Worm (Caenorhabditis elegans): Measurements from ENCODE around the gene F56D2.2.

F56D2.2 gene

DNA sequence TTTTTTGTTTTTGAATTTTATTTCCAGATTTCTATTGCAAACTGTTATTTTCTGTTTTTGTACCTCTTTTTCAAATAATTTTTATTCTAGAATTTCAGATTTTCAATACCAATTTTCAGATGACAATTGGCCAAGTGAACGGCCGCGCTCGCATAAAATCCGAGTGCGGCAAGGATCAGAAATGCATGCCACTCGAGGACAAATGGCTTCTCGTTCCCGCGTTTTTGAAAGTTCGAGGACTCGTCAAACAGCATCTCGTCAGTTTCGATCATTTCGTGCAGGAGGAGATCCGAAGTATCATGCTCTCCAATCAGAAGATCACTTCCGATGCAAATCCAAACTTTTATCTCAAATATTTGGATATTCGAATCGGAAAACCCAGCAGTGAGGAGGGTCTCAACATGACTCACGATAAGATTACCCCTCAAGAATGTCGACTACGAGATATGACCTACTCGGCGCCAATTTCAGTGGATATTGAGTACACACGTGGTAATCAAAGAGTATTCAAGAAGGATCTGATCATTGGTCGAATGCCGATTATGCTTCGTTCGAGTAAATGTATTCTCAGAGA, 29.7 kb upstream of the F56D2.2 start, which contains the start of gene rpc-2 (continued):
- TF ChIP-seq T07F8.4 (tag; optimal IDR thresholded peaks at IDR 0.05) (no peak), lin-40 (tag; optimal IDR thresholded peaks at IDR 0.05) (no peak), atf-7 (tag; optimal IDR thresholded peaks at IDR 0.05) (peak; percentile 44), die-1 (tag; optimal IDR thresholded peaks at IDR 0.05) (no peak), ceh-27 (GFP tag; optimal IDR thresholded peaks at IDR 0.05) (no peak), F57A8.1 (GFP tag; optimal IDR thresholded peaks at IDR 0.05) (no peak), dpff-1 (tag; optimal IDR thresholded peaks at IDR 0.05) (peak; percentile 74), ama-1 (optimal IDR thresholded peaks at IDR 0.05) (peak; percentile 52), ama-1 (GFP tag; optimal IDR thresholded peaks at IDR 0.05) (no peak), mes-4 (tag; optimal IDR thresholded peaks at IDR 0.05) (no peak), fkh-3 (tag; optimal IDR thresholded peaks at IDR 0.05) (peak; percentile 32), tbx-9 (tag; optimal IDR thresholded peaks at IDR 0.05; ENCODE audit: borderline replicate concordance) (no peak), F10E7.11 (tag; optimal IDR thresholded peaks at IDR 0.05) (peak; percentile 18), ceh-58 (GFP tag; IDR thresholded peaks at IDR 0.05) (no peak), B0336.3 (GFP tag; IDR thresholded peaks at IDR 0.05) (peak; percentile 63; the same call in 1 of the 2 replicates), ekl-4 (GFP tag; IDR thresholded peaks at IDR 0.05) (peak; percentile 51), attf-5 (GFP tag; optimal IDR thresholded peaks at IDR 0.05) (no peak), cebp-1 (GFP tag; IDR thresholded peaks at IDR 0.05) (no peak), cebp-1 (tag; optimal IDR thresholded peaks at IDR 0.05) (peak; percentile 55), nfyb-1 (GFP tag; IDR thresholded peaks at IDR 0.05) (no peak), hlh-12 (tag; optimal IDR thresholded peaks at IDR 0.05) (no peak), dox-1 (GFP tag; IDR thresholded peaks at IDR 0.05) (0 out of 2 replicates have a peak, but pooled peaks have one; percentile 15), mxl-1 (tag; optimal IDR thresholded peaks at IDR 0.05) (no peak), athp-1 (tag; optimal IDR thresholded peaks at IDR 0.05) (peak; percentile 70), ceh-40 (GFP tag; IDR thresholded peaks at IDR 0.05) (no peak), F37B4.10 (GFP tag; IDR thresholded peaks at IDR 0.05) (no peak), aptf-2 (GFP tag; conservative IDR thresholded peaks at IDR 0.05) (no peak), ztf-25 (GFP tag; IDR thresholded peaks at IDR 0.05) (no peak), C06A6.2 (GFP tag; conservative IDR thresholded peaks at IDR 0.05) (0 out of 2 replicates have a peak, but pooled peaks have one; percentile 39), ZK185.1 (tag; optimal IDR thresholded peaks at IDR 0.05; ENCODE audit: poor library complexity, severe bottlenecking) (no peak), ztf-28 (GFP tag; IDR thresholded peaks at IDR 0.05) (no peak), ztf-6 (GFP tag; IDR thresholded peaks at IDR 0.05) (no peak), let-607 (tag; optimal IDR thresholded peaks at IDR 0.05) (no peak), attf-6 (GFP tag; IDR thresholded peaks at IDR 0.05) (no peak), hrde-1 (tag; optimal IDR thresholded peaks at IDR 0.05; ENCODE audit: borderline replicate concordance) (no peak), snpc-1.3 (tag; optimal IDR thresholded peaks at IDR 0.05; ENCODE audit: insufficient read depth) (no peak), F33H1.4 (GFP tag; IDR thresholded peaks at IDR 0.05) (no peak), F52B5.7 (tag; optimal IDR thresholded peaks at IDR 0.05) (peak; percentile 69), rec-8 (tag; optimal IDR thresholded peaks at IDR 0.05) (peak in 1 of 2 experiments; percentile 24)

DNA sequence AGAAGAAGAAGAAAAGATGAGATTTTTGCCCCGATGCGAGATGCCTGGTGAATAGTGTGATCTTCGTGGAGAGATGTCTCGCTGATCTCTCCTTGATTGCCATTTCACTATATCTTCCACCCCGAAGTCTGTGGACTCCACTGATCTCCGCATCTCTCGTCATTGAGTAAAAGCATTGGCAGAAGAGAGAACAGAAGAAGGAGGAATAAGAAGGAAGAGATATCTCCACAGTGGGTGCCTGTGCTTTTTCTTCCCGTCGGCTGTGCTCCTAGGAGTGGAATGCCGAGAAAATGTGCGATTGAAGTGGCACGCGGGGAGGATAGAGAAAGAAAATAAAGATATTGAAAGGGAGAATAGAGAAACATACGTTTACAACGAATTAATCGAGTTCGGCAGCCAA, 23.4 kb upstream of the F56D2.2 start:
- no peak for TF ChIP-seq zim-3 (tag; optimal IDR thresholded peaks at IDR 0.05)
- no peak for TF ChIP-seq gei-17 (GFP tag; optimal IDR thresholded peaks at IDR 0.05)
- TF ChIP-seq hmg-1.2 (GFP tag; IDR thresholded peaks at IDR 0.05): 0 out of 2 replicates have a peak, but pooled peaks have one; percentile 10
- no peak for TF ChIP-seq madf-3 (GFP tag; IDR thresholded peaks at IDR 0.05)
- no peak for TF ChIP-seq nfya-2 (GFP tag; IDR thresholded peaks at IDR 0.05)
- TF ChIP-seq ztf-18 (tag; optimal IDR thresholded peaks at IDR 0.05): no peak
- no peak for TF ChIP-seq die-1 (tag; optimal IDR thresholded peaks at IDR 0.05)
- peak; percentile 84 for TF ChIP-seq zfh-2 (GFP tag; conservative IDR thresholded peaks at IDR 0.05)
- TF ChIP-seq attf-6 (GFP tag; IDR thresholded peaks at IDR 0.05): no peak

Data from whole organism, young adult.